Fruit fly (Drosophila melanogaster) whole organism, pupa: ENCODE measurements around the gene Cpsf5.
A peak's percentile ranks its signal among the peaks of the same experiment; 100 is the strongest.

Experiments
- CG12605 ChIP-seq: fragments of 200-800 bp; sonication (Bioruptor generic); IDR thresholded peaks from 2 replicates; pipeline ENCODE4 v1.3.6; 2022; ENCODE audit warnings: missing biosample characterization, missing genetic modification characterization
- Pif1B ChIP-seq: fragments of 200-800 bp; sonication (Bioruptor generic); optimal IDR thresholded peaks from 3 replicates; lab custom pipeline; 2016; ENCODE audit warnings: missing biosample characterization, missing genetic modification characterization
- fd96Ca ChIP-seq: fragments of 200-800 bp; sonication (Bioruptor generic); IDR thresholded peaks from 3 replicates; pipeline ENCODE4 v1.3.6; 2022; ENCODE audit warnings: missing biosample characterization, missing genetic modification characterization
- rn ChIP-seq: fragments of 200-800 bp; sonication (Bioruptor generic); IDR thresholded peaks from 2 replicates; pipeline ENCODE4 v1.3.6; 2022; ENCODE audit warnings: missing biosample characterization, missing genetic modification characterization

DNA sequence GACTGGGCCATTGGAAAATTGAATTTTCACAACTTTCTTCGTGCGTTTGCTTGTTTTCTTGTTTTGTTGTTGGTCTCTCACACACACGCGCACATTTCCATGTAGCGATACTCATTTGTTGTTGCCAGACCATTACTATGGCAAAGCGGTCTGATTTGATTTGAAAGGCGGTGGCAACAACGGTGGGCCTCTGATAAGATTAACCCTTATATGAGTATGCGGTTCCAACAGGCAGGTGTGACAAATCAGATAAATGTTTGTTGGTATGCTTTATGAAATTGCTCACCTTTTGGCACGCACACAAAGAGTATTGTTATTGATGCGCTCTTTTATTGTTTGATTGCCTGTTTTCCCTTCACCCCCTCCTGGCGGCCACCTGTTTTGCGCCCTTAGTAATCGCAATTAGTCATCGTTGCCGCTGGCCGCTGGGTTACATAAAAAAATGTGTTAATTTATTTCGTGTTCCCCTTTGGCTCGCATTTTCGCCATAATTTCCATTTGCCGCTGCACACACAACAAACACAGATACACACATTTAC, 36.5 kb downstream of the Cpsf5 start:
- TF ChIP-seq fd96Ca, result 0 out of 3 replicates have a peak, but pooled peaks have one; percentile 27
- no peak for TF ChIP-seq rn (GFP tag; lab: Robert Waterston, UW)
- no peak for TF ChIP-seq Pif1B (GFP tag; lab: Kevin White, UChicago)
- TF ChIP-seq CG12605 (GFP tag; lab: Robert Waterston, UW), result peak; percentile 23; the same call in 1 of the 2 replicates
